Fruit fly (Drosophila melanogaster) whole organism, adult: ENCODE measurements around the gene smp-30.

ENCODE experiments used
- CG12768 ChIP-seq: fragments of 200-800 bp; sonication (Bioruptor generic); optimal IDR thresholded peaks from 2 replicates; lab custom pipeline; 2017; ENCODE audit warnings: missing biosample characterization, missing genetic modification characterization, mild to moderate bottlenecking, moderate library complexity, missing genetic modification reagents
- CG14711 ChIP-seq: fragments of 200-800 bp; sonication (Bioruptor generic); optimal IDR thresholded peaks from 2 replicates; lab custom pipeline; 2018; ENCODE audit warnings: missing biosample characterization, mild to moderate bottlenecking, missing genetic modification characterization, moderate library complexity
- CG33017 ChIP-seq: fragments of 200-800 bp; sonication (Bioruptor generic); optimal IDR thresholded peaks from 2 replicates; lab custom pipeline; 2018; ENCODE audit warnings: missing biosample characterization, mild to moderate bottlenecking, missing genetic modification characterization, moderate library complexity
- Clk ChIP-seq: fragments of 200-800 bp; sonication (Bioruptor generic); optimal IDR thresholded peaks from 2 replicates; lab custom pipeline; 2017; ENCODE audit warnings: missing biosample characterization, missing genetic modification characterization
- Hr96 ChIP-seq: fragments of 200-800 bp; sonication (Bioruptor generic); optimal IDR thresholded peaks from 2 replicates; lab custom pipeline; 2016; ENCODE audit warnings: missing biosample characterization, missing genetic modification characterization
- Mnt ChIP-seq: fragments of 200-800 bp; sonication (Bioruptor generic); optimal IDR thresholded peaks from 2 replicates; lab custom pipeline; 2016; ENCODE audit warnings: missing biosample characterization, mild to moderate bottlenecking, missing genetic modification characterization
- bab1 ChIP-seq: fragments of 200-800 bp; sonication (Bioruptor generic); optimal IDR thresholded peaks from 3 replicates; lab custom pipeline; 2019; ENCODE audit warnings: missing biosample characterization, mild to moderate bottlenecking, missing genetic modification characterization, moderate library complexity
- cnc ChIP-seq, 2 experiments: fragments of >200 bp; optimal IDR thresholded peaks; 2 replicates each; lab custom pipeline; 2017
- ovo ChIP-seq: fragments of 200-800 bp; sonication (Bioruptor generic); optimal IDR thresholded peaks from 2 replicates; lab custom pipeline; 2016; ENCODE audit warnings: missing biosample characterization, missing genetic modification characterization
- pad ChIP-seq: fragments of 200-800 bp; sonication (Bioruptor generic); optimal IDR thresholded peaks from 3 replicates; lab custom pipeline; 2017; ENCODE audit warnings: missing biosample characterization, missing genetic modification characterization, mild to moderate bottlenecking, moderate library complexity, missing genetic modification reagents
- tj ChIP-seq: fragments of 200-800 bp; sonication (Bioruptor generic); optimal IDR thresholded peaks from 3 replicates; lab custom pipeline; 2017; ENCODE audit warnings: missing biosample characterization, mild to moderate bottlenecking, missing genetic modification characterization, moderate library complexity

DNA sequence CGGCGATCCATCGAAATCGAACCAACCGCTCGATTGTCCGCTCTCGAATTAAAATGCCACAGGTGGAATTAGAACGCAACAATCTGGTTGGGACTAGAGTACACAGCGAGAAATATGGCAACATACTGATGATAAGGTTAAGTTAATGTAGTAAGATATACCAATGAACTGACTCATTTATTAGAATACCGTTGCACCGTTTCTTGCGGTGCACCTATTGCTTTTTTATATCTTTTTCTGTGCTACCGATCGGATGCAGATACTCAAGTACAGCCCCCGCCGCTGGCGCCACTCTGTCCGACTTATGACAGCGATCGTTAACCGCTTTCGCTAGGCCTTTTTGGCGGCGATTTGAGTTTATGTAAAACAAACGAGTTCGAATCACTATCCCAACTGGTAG lies 30.9 kb downstream of the smp-30 start:
- no peak for TF ChIP-seq CG12768 (GFP tag; lab: Kevin White, UChicago)
- TF ChIP-seq Hr96 (GFP tag; lab: Kevin White, UChicago): no peak
- TF ChIP-seq ovo: no peak
- no peak for TF ChIP-seq cnc (optimal IDR thresholded peaks at IDR 0.05; lab: Kevin White, UChicago)
- no peak for TF ChIP-seq Clk (GFP tag; lab: Kevin White, UChicago)
- no peak for TF ChIP-seq tj
- TF ChIP-seq bab1 (GFP tag; lab: Kevin White, UChicago): no peak
- no peak for TF ChIP-seq Mnt (GFP tag; lab: Kevin White, UChicago)
- no peak for TF ChIP-seq CG14711
- no peak for TF ChIP-seq pad (GFP tag; lab: Kevin White, UChicago)
- no peak for TF ChIP-seq CG33017
